Worm (Caenorhabditis elegans): ENCODE measurements around the gene fdgt-1.

- TF ChIP-seq ceh-82 (tag; optimal IDR thresholded peaks at IDR 0.05) (no peak), mdl-1 (tag; optimal IDR thresholded peaks at IDR 0.05) (no peak), fos-1 (tag; optimal IDR thresholded peaks at IDR 0.05) (no peak), snpc-4 (tag; optimal IDR thresholded peaks at IDR 0.05) (no peak), aly-2 (tag; optimal IDR thresholded peaks at IDR 0.05) (no peak), pqm-1 (tag; optimal IDR thresholded peaks at IDR 0.05) (no peak), ceh-9 (tag; optimal IDR thresholded peaks at IDR 0.05) (no peak), elt-3 (tag; optimal IDR thresholded peaks at IDR 0.05) (no peak), ztf-11 (tag; optimal IDR thresholded peaks at IDR 0.05) (no peak), daf-12 (tag; optimal IDR thresholded peaks at IDR 0.05) (no peak), ama-1 (optimal IDR thresholded peaks at IDR 0.05) (no peak)
Observed at ce11 chrII:1473481-1473880, 30.9 kb upstream of the fdgt-1 start, which contains the start of gene H17B01.5.
